Worm (Caenorhabditis elegans) whole organism, L4 larva: ENCODE data around the gene lyst-1.
A peak's percentile ranks its signal among the peaks of the same experiment; 100 is the strongest.

ENCODE experiments used
- dve-1 ChIP-seq: sonication (generic microtip); optimal IDR thresholded peaks from 2 replicates; lab custom pipeline; 2017; ENCODE audit warnings: antibody characterized with exemption, mild to moderate bottlenecking, missing genetic modification characterization, missing compliant biosample characterization; ENCODE audit not compliant: insufficient read depth
- mdl-1 ChIP-seq, 2 experiments: fragments of 150-350 bp in 1 of 2; sonication (generic microtip) in 1 of 2; optimal IDR thresholded peaks; 2 replicates each; lab custom pipeline; 2014 to 2017; ENCODE audit warnings: missing biosample characterization in 2 of 2, missing genetic modification characterization in 2 of 2
- nhr-48 ChIP-seq: sonication (generic microtip); optimal IDR thresholded peaks from 2 replicates; lab custom pipeline; 2016; ENCODE audit warnings: mild to moderate bottlenecking, missing genetic modification characterization, missing compliant biosample characterization
- pha-4 ChIP-seq, 2 experiments: fragments of 150-350 bp in 1 of 2; fragments of 200-800 bp in 1 of 2; sonication (Bioruptor generic) in 1 of 2; IDR thresholded peaks in 1 of 2; optimal IDR thresholded peaks in 1 of 2; 2 replicates each; pipeline versions ENCODE4 v1.3.6 to Lab custom; 2014 to 2022; ENCODE audit warnings: missing genetic modification characterization in 2 of 2, missing genetic modification reagents in 2 of 2, missing biosample characterization in 1 of 2, missing compliant biosample characterization in 1 of 2
- pqm-1 ChIP-seq: sonication (generic microtip); optimal IDR thresholded peaks from 2 replicates; lab custom pipeline; 2017; ENCODE audit warnings: missing biosample characterization, missing genetic modification characterization
- snpc-4 ChIP-seq: fragments of 150-350 bp; optimal IDR thresholded peaks from 2 replicates; lab custom pipeline; 2014; ENCODE audit warnings: missing biosample characterization, missing genetic modification characterization
- zag-1 ChIP-seq: fragments of 150-350 bp; optimal IDR thresholded peaks from 2 replicates; lab custom pipeline; 2014; ENCODE audit warnings: missing biosample characterization, missing genetic modification characterization
- zip-2 ChIP-seq: fragments of 150-350 bp; optimal IDR thresholded peaks from 2 replicates; lab custom pipeline; 2014; ENCODE audit warnings: missing biosample characterization, missing genetic modification characterization

- no peak for TF ChIP-seq dve-1 (tag; lab: Kevin White, UChicago)
- TF ChIP-seq pqm-1 (tag; lab: Kevin White, UChicago), result no peak
- TF ChIP-seq pha-4 (GFP tag; IDR thresholded peaks at IDR 0.05; lab: Robert Waterston, UW), result no peak
- TF ChIP-seq pha-4 (tag; optimal IDR thresholded peaks at IDR 0.05; lab: Kevin White, UChicago), result no peak
- TF ChIP-seq zip-2 (tag; lab: Kevin White, UChicago), result no peak
- TF ChIP-seq nhr-48, result peak; percentile 47
- no peak for TF ChIP-seq zag-1 (tag; lab: Kevin White, UChicago)
- peak in 1 of 2 experiments; percentile 5 for TF ChIP-seq mdl-1 (tag; optimal IDR thresholded peaks at IDR 0.05; lab: Kevin White, UChicago)
- no peak for TF ChIP-seq snpc-4
These were observed 35.4 kb upstream of the lyst-1 start for ce11 chrX:12176394-12176793.
